Worm (Caenorhabditis elegans): ENCODE data around the gene smex-2.

ce11 chrX:1990434-1990833 lies 48.8 kb downstream of the smex-2 start, which contains the start of gene Y40A1A.2:
- TF ChIP-seq ztf-4 (tag; optimal IDR thresholded peaks at IDR 0.05): no peak
- no peak for TF ChIP-seq nhr-11 (tag; optimal IDR thresholded peaks at IDR 0.05)
- no peak for TF ChIP-seq elt-1 (tag; optimal IDR thresholded peaks at IDR 0.05)
- no peak for TF ChIP-seq daf-12 (tag; optimal IDR thresholded peaks at IDR 0.05)
- no peak for TF ChIP-seq nhr-237 (tag; optimal IDR thresholded peaks at IDR 0.05)
- TF ChIP-seq unc-62 (GFP tag; optimal IDR thresholded peaks at IDR 0.05): no peak
- no peak for TF ChIP-seq pha-4 (tag; optimal IDR thresholded peaks at IDR 0.05)
- no peak for TF ChIP-seq pqm-1 (tag; optimal IDR thresholded peaks at IDR 0.05)
- TF ChIP-seq tbx-2 (tag; optimal IDR thresholded peaks at IDR 0.05): no peak
- TF ChIP-seq skn-1 (tag; optimal IDR thresholded peaks at IDR 0.05): no peak
- TF ChIP-seq hmg-11 (tag; optimal IDR thresholded peaks at IDR 0.05): no peak
- no peak for TF ChIP-seq lin-15B (tag; optimal IDR thresholded peaks at IDR 0.05)
